Worm (Caenorhabditis elegans): ENCODE results near the gene dlc-2.

DNA sequence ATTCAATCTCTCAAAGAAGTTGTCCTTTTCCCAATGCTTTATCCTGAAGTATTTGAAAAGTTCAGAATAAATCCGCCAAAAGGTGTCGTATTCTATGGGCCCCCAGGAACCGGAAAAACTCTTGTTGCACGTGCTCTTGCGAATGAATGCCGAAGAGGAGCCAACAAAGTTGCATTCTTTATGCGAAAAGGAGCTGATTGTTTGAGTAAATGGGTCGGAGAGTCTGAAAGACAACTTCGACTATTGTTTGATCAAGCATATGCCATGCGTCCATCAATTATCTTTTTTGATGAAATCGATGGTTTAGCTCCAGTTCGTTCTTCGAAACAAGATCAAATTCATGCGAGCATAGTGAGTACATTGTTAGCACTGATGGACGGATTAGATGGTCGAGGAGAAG, 30.6 kb downstream of the dlc-2 start:
- no peak for TF ChIP-seq ama-1 (optimal IDR thresholded peaks at IDR 0.05)
- TF ChIP-seq ama-1 (GFP tag; optimal IDR thresholded peaks at IDR 0.05): no peak
- no peak for TF ChIP-seq T07F8.4 (tag; optimal IDR thresholded peaks at IDR 0.05)
- TF ChIP-seq ztf-3 (GFP tag; optimal IDR thresholded peaks at IDR 0.05): no peak
- no peak for TF ChIP-seq snpc-4 (GFP tag; optimal IDR thresholded peaks at IDR 0.05)
- no peak for TF ChIP-seq snpc-4 (tag; optimal IDR thresholded peaks at IDR 0.05)
- TF ChIP-seq nhr-80 (tag; optimal IDR thresholded peaks at IDR 0.05): no peak
- no peak for TF ChIP-seq nhr-90 (tag; optimal IDR thresholded peaks at IDR 0.05)
- TF ChIP-seq die-1 (tag; optimal IDR thresholded peaks at IDR 0.05): no peak
- TF ChIP-seq F33H1.4 (GFP tag; IDR thresholded peaks at IDR 0.05): no peak
- no peak for TF ChIP-seq pha-4 (tag; optimal IDR thresholded peaks at IDR 0.05)
- no peak for TF ChIP-seq bed-2 (GFP tag; IDR thresholded peaks at IDR 0.05)
- no peak for TF ChIP-seq him-1 (tag; optimal IDR thresholded peaks at IDR 0.05)

Data from whole organism, young adult.